Worm (Caenorhabditis elegans) whole organism, early embryonic: ENCODE measurements around the gene T06A10.2.

Experiments
- B0310.2 ChIP-seq: sonication (generic microtip); optimal IDR thresholded peaks from 2 replicates; lab custom pipeline; 2016; ENCODE audit warnings: mild to moderate bottlenecking, missing genetic modification characterization, missing compliant biosample characterization
- F13C5.2 ChIP-seq: sonication (generic microtip); optimal IDR thresholded peaks from 2 replicates; lab custom pipeline; 2017; ENCODE audit warnings: mild to moderate bottlenecking, missing genetic modification characterization, inconsistent platforms, missing compliant biosample characterization
- sea-1 ChIP-seq: fragments of 200-800 bp; sonication (Bioruptor generic); conservative IDR thresholded peaks from 2 replicates; pipeline ENCODE4 v1.3.6; 2022; ENCODE audit warnings: missing genetic modification characterization, missing compliant biosample characterization

DNA sequence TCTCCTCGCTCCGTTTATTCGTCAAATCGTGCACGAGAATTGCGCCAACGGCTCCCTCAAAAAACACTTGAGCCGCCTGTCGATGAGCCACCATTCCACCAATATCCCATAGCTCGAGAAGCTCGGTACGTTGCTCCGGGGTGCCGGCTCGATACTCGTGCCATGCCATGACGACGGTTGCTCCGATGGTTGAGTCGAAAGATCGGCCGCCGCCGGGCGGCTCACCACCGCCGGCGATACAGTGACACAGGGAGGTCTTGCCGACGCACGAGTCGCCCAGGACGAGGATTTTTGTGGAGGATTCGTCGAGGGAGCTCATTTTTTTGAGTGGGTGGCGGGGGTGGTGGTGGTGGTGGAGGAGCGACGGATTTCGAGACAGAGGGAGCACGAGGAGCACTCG, 40.7 kb downstream of the T06A10.2 start:
- no peak for TF ChIP-seq F13C5.2
- TF ChIP-seq sea-1 (GFP tag; lab: Robert Waterston, UW), result no peak
- TF ChIP-seq B0310.2 (tag; lab: Kevin White, UChicago), result no peak
